Worm (Caenorhabditis elegans) whole organism, early embryonic: ENCODE data around the gene C15H9.4.

Experiments used
- F13C5.2 ChIP-seq: sonication (generic microtip); optimal IDR thresholded peaks from 2 replicates; lab custom pipeline; 2017; ENCODE audit warnings: mild to moderate bottlenecking, missing genetic modification characterization, inconsistent platforms, missing compliant biosample characterization
- aly-1 ChIP-seq: sonication (generic microtip); optimal IDR thresholded peaks from 2 replicates; lab custom pipeline; 2016; ENCODE audit warnings: missing genetic modification characterization, missing compliant biosample characterization
- ama-1 ChIP-seq: fragments of 150-350 bp; optimal IDR thresholded peaks from 2 replicates; lab custom pipeline; 2014
- ceh-13 ChIP-seq: fragments of 200-800 bp; sonication (Bioruptor generic); optimal IDR thresholded peaks from 2 replicates; lab custom pipeline; 2018; ENCODE audit warnings: mild to moderate bottlenecking, missing genetic modification characterization, missing compliant biosample characterization
- flt-1 ChIP-seq: fragments of 200-800 bp; sonication (Bioruptor generic); IDR thresholded peaks from 2 replicates; pipeline ENCODE4 v1.3.6; 2022; ENCODE audit warnings: missing genetic modification characterization, missing compliant biosample characterization
- hmg-4 ChIP-seq: fragments of 200-800 bp; sonication (Bioruptor generic); optimal IDR thresholded peaks from 2 replicates; lab custom pipeline; 2018; ENCODE audit warnings: mild to moderate bottlenecking, missing genetic modification characterization, missing compliant biosample characterization
- tbx-11 ChIP-seq: fragments of 200-800 bp; sonication (Bioruptor generic); IDR thresholded peaks from 2 replicates; pipeline ENCODE4 v1.3.6; 2022; ENCODE audit warnings: missing genetic modification characterization, missing compliant biosample characterization

ce11 chrX:6066618-6067017 lies 30.8 kb upstream of the C15H9.4 start:
- TF ChIP-seq aly-1 (tag; lab: Kevin White, UChicago) (no peak), tbx-11 (GFP tag; lab: Robert Waterston, UW) (no peak), hmg-4 (GFP tag; lab: Kevin White, UChicago) (no peak), flt-1 (no peak), ama-1 (no peak), F13C5.2 (no peak), ceh-13 (no peak)
